Fruit fly (Drosophila melanogaster) whole organism, embryonic: Measurements from ENCODE around the gene CG11951.

Experiments
- B-H2 ChIP-seq: fragments of 200-800 bp; sonication (Bioruptor generic); optimal IDR thresholded peaks from 2 replicates; lab custom pipeline; 2018; ENCODE audit warnings: missing biosample characterization, mild to moderate bottlenecking, missing genetic modification characterization
- CG10431 ChIP-seq: fragments of 200-800 bp; sonication (Bioruptor generic); optimal IDR thresholded peaks from 3 replicates; lab custom pipeline; 2018; ENCODE audit warnings: missing biosample characterization, mild to moderate bottlenecking, missing genetic modification characterization
- CG12769 ChIP-seq: fragments of 200-800 bp; sonication (Bioruptor generic); optimal IDR thresholded peaks from 2 replicates; lab custom pipeline; 2019; ENCODE audit warnings: missing biosample characterization, mild to moderate bottlenecking, missing genetic modification characterization, moderate library complexity
- CG13424 ChIP-seq: fragments of 200-800 bp; sonication (Bioruptor generic); optimal IDR thresholded peaks from 2 replicates; lab custom pipeline; 2019; ENCODE audit warnings: missing biosample characterization, mild to moderate bottlenecking, missing genetic modification characterization, moderate library complexity
- CG13624 ChIP-seq: fragments of 200-800 bp; sonication (Bioruptor generic); optimal IDR thresholded peaks from 2 replicates; lab custom pipeline; 2016; ENCODE audit warnings: missing biosample characterization, missing genetic modification characterization
- CG14667 ChIP-seq: fragments of 200-800 bp; sonication (Bioruptor generic); IDR thresholded peaks from 2 replicates; pipeline ENCODE4 v1.3.6; 2022; ENCODE audit warnings: missing biosample characterization, missing genetic modification characterization
- CG16863 ChIP-seq: fragments of 200-800 bp; sonication (Bioruptor generic); optimal IDR thresholded peaks from 3 replicates; lab custom pipeline; 2016; ENCODE audit warnings: missing biosample characterization, missing genetic modification characterization
- CG18262 ChIP-seq: fragments of 200-800 bp; optimal IDR thresholded peaks from 3 replicates; lab custom pipeline; 2019; ENCODE audit warnings: missing biosample characterization, mild to moderate bottlenecking, missing genetic modification characterization, moderate library complexity
- CG2712 ChIP-seq: fragments of 200-800 bp; optimal IDR thresholded peaks from 3 replicates; lab custom pipeline; 2019; ENCODE audit warnings: missing biosample characterization, mild to moderate bottlenecking, missing genetic modification characterization, moderate library complexity
- CG30403 ChIP-seq: fragments of 200-800 bp; sonication (Bioruptor generic); optimal IDR thresholded peaks from 3 replicates; lab custom pipeline; 2016; ENCODE audit warnings: missing biosample characterization, missing genetic modification characterization
- CG3726 ChIP-seq: fragments of 200-800 bp; sonication (Bioruptor generic); IDR thresholded peaks from 3 replicates; pipeline ENCODE4, ENCODE4 v1.3.6; 2022; ENCODE audit warnings: missing biosample characterization, missing genetic modification characterization
- CG42726 ChIP-seq: fragments of 200-800 bp; sonication (Bioruptor generic); IDR thresholded peaks from 2 replicates; pipeline ENCODE4 v1.3.6; 2022; ENCODE audit warnings: missing biosample characterization, missing genetic modification characterization; ENCODE audit not compliant: partially characterized antibody
- CG4820 ChIP-seq: fragments of 200-800 bp; sonication (Bioruptor generic); optimal IDR thresholded peaks from 3 replicates; lab custom pipeline; 2016; ENCODE audit warnings: missing biosample characterization, missing genetic modification characterization
- CG6272 ChIP-seq: fragments of 200-800 bp; sonication (Bioruptor generic); IDR thresholded peaks from 2 replicates; pipeline ENCODE4 v1.3.6; 2022; ENCODE audit warnings: missing biosample characterization, missing genetic modification characterization
- CG6765 ChIP-seq: fragments of 200-800 bp; sonication (Bioruptor generic); optimal IDR thresholded peaks from 3 replicates; lab custom pipeline; 2017; ENCODE audit warnings: missing biosample characterization, mild to moderate bottlenecking, missing genetic modification characterization
- CG7745 ChIP-seq: fragments of 200-800 bp; sonication (Bioruptor generic); optimal IDR thresholded peaks from 2 replicates; lab custom pipeline; 2018; ENCODE audit warnings: missing biosample characterization, mild to moderate bottlenecking, missing genetic modification characterization, moderate library complexity
- CG7786 ChIP-seq: fragments of 200-800 bp; sonication (Bioruptor generic); optimal IDR thresholded peaks from 2 replicates; lab custom pipeline; 2016; ENCODE audit warnings: missing biosample characterization, missing genetic modification characterization
- CG8765 ChIP-seq: fragments of 200-800 bp; sonication (Bioruptor generic); IDR thresholded peaks from 2 replicates; pipeline ENCODE4 v1.3.6; 2022; ENCODE audit warnings: missing biosample characterization, missing genetic modification characterization
- CG9817 ChIP-seq: fragments of 200-800 bp; sonication (Bioruptor generic); optimal IDR thresholded peaks from 2 replicates; lab custom pipeline; 2018; ENCODE audit warnings: missing biosample characterization, mild to moderate bottlenecking, missing genetic modification characterization, moderate library complexity
- Camta ChIP-seq: fragments of 200-800 bp; sonication (Bioruptor generic); optimal IDR thresholded peaks from 2 replicates; lab custom pipeline; 2016; ENCODE audit warnings: missing biosample characterization, missing genetic modification characterization
- CkIIα-i1 ChIP-seq: fragments of 200-800 bp; sonication (Bioruptor generic); IDR thresholded peaks from 2 replicates; pipeline ENCODE4 v1.3.6; 2022; ENCODE audit warnings: missing biosample characterization, missing genetic modification characterization
- D19A ChIP-seq: fragments of 200-800 bp; optimal IDR thresholded peaks from 3 replicates; lab custom pipeline; 2019; ENCODE audit warnings: missing biosample characterization, mild to moderate bottlenecking, missing genetic modification characterization, moderate library complexity
- Dp ChIP-seq: fragments of 200-800 bp; sonication (Bioruptor generic); optimal IDR thresholded peaks from 2 replicates; lab custom pipeline; 2018; ENCODE audit warnings: missing biosample characterization, mild to moderate bottlenecking, missing genetic modification characterization, moderate library complexity
- ERR ChIP-seq: fragments of 200-800 bp; sonication (Bioruptor generic); optimal IDR thresholded peaks from 2 replicates; lab custom pipeline; 2016; ENCODE audit warnings: missing biosample characterization, missing genetic modification characterization
- Ets97D ChIP-seq: fragments of 200-800 bp; sonication (Bioruptor generic); optimal IDR thresholded peaks from 3 replicates; lab custom pipeline; 2016; ENCODE audit warnings: missing biosample characterization, missing genetic modification characterization
- HLHmδ ChIP-seq: fragments of 200-800 bp; sonication (Bioruptor generic); optimal IDR thresholded peaks from 2 replicates; lab custom pipeline; 2018; ENCODE audit warnings: missing biosample characterization, mild to moderate bottlenecking, missing genetic modification characterization, moderate library complexity
- Lhr ChIP-seq: fragments of 200-800 bp; sonication (Bioruptor generic); optimal IDR thresholded peaks from 3 replicates; lab custom pipeline; 2017; ENCODE audit warnings: mild to moderate bottlenecking, missing biosample characterization, missing genetic modification reagents, missing genetic modification characterization
- Myb ChIP-seq: fragments of 200-800 bp; sonication (Bioruptor generic); optimal IDR thresholded peaks from 2 replicates; lab custom pipeline; 2016; ENCODE audit warnings: missing biosample characterization, missing genetic modification characterization
- PHDP ChIP-seq: fragments of 200-800 bp; sonication (Bioruptor generic); optimal IDR thresholded peaks from 3 replicates; lab custom pipeline; 2018; ENCODE audit warnings: missing biosample characterization, mild to moderate bottlenecking, missing genetic modification characterization, moderate library complexity
- Sin3A ChIP-seq: fragments of >200 bp; optimal IDR thresholded peaks from 2 replicates; lab custom pipeline; 2018
- Xrp1 ChIP-seq: fragments of 200-800 bp; sonication (Bioruptor generic); IDR thresholded peaks from 2 replicates; pipeline ENCODE4 v1.3.6; 2022; ENCODE audit warnings: missing biosample characterization, missing genetic modification characterization
- abd-A ChIP-seq: fragments of 200-800 bp; sonication (Bioruptor generic); optimal IDR thresholded peaks from 3 replicates; lab custom pipeline; 2019; ENCODE audit warnings: missing biosample characterization, mild to moderate bottlenecking, missing genetic modification characterization, moderate library complexity
- az2 ChIP-seq: fragments of 200-800 bp; sonication (Bioruptor generic); optimal IDR thresholded peaks from 3 replicates; lab custom pipeline; 2016; ENCODE audit warnings: missing biosample characterization, missing genetic modification characterization
- bigmax ChIP-seq: fragments of 200-800 bp; sonication (Bioruptor generic); optimal IDR thresholded peaks from 2 replicates; lab custom pipeline; 2018; ENCODE audit warnings: missing biosample characterization, mild to moderate bottlenecking, missing genetic modification characterization
- br ChIP-seq: fragments of >200 bp; optimal IDR thresholded peaks from 2 replicates; lab custom pipeline; 2017
- cg ChIP-seq: fragments of 200-800 bp; sonication (Bioruptor generic); optimal IDR thresholded peaks from 3 replicates; lab custom pipeline; 2019; ENCODE audit warnings: missing biosample characterization, mild to moderate bottlenecking, missing genetic modification characterization, moderate library complexity
- dan ChIP-seq: fragments of 200-800 bp; sonication (Bioruptor generic); IDR thresholded peaks from 2 replicates; pipeline ENCODE4 v1.3.6; 2022; ENCODE audit warnings: missing biosample characterization, missing genetic modification characterization
- dmrt11E ChIP-seq: fragments of 200-800 bp; sonication (Bioruptor generic); optimal IDR thresholded peaks from 3 replicates; lab custom pipeline; 2018; ENCODE audit warnings: missing biosample characterization, mild to moderate bottlenecking, missing genetic modification characterization, moderate library complexity
- ftz-f1 ChIP-seq: fragments of 200-800 bp; sonication (Bioruptor generic); optimal IDR thresholded peaks from 2 replicates; lab custom pipeline; 2016; ENCODE audit warnings: missing biosample characterization, missing genetic modification characterization
- kni ChIP-seq: fragments of 200-800 bp; sonication (Bioruptor generic); optimal IDR thresholded peaks from 3 replicates; lab custom pipeline; 2017; ENCODE audit warnings: mild to moderate bottlenecking, missing biosample characterization, missing genetic modification reagents, missing genetic modification characterization
- lbe ChIP-seq: fragments of 200-800 bp; sonication (Bioruptor generic); optimal IDR thresholded peaks from 2 replicates; lab custom pipeline; 2016; ENCODE audit warnings: missing biosample characterization, mild to moderate bottlenecking, missing genetic modification characterization
- lmd ChIP-seq: fragments of 200-800 bp; sonication (Bioruptor generic); IDR thresholded peaks from 2 replicates; pipeline ENCODE4 v1.3.6; 2022; ENCODE audit warnings: missing biosample characterization, missing genetic modification characterization
- p53 ChIP-seq: fragments of 200-800 bp; sonication (Bioruptor generic); optimal IDR thresholded peaks from 2 replicates; lab custom pipeline; 2016; ENCODE audit warnings: missing biosample characterization, missing genetic modification characterization
- pan ChIP-seq, 4 experiments: fragments of >200 bp in 3 of 4; fragments of 200-800 bp in 1 of 4; sonication (Bioruptor generic) in 1 of 4; optimal IDR thresholded peaks in 3 of 4; IDR thresholded peaks in 1 of 4; 2 replicates each; pipeline versions ENCODE4 v1.3.6 to Lab custom; 2017 to 2022; ENCODE audit warnings: missing biosample characterization in 2 of 4, missing genetic modification characterization in 2 of 4, mixed read lengths in 1 of 4
- psq ChIP-seq: fragments of 200-800 bp; sonication (Bioruptor generic); optimal IDR thresholded peaks from 2 replicates; lab custom pipeline; 2017; ENCODE audit warnings: missing biosample characterization, missing genetic modification characterization
- scrt ChIP-seq: fragments of 200-800 bp; sonication (Bioruptor generic); optimal IDR thresholded peaks from 2 replicates; lab custom pipeline; 2018; ENCODE audit warnings: missing biosample characterization, mild to moderate bottlenecking, missing genetic modification characterization, moderate library complexity
- sisA ChIP-seq: fragments of 200-800 bp; sonication (Bioruptor generic); IDR thresholded peaks from 2 replicates; pipeline ENCODE4 v1.3.6; 2022; ENCODE audit warnings: missing biosample characterization, missing genetic modification characterization
- trh ChIP-seq: fragments of 200-800 bp; sonication (Bioruptor generic); optimal IDR thresholded peaks from 2 replicates; lab custom pipeline; 2016; ENCODE audit warnings: missing biosample characterization, missing genetic modification characterization
- zen ChIP-seq: fragments of 200-800 bp; sonication (Bioruptor generic); optimal IDR thresholded peaks from 3 replicates; lab custom pipeline; 2018; ENCODE audit warnings: missing biosample characterization, mild to moderate bottlenecking, missing genetic modification characterization, moderate library complexity
- zf30C ChIP-seq: fragments of 200-800 bp; sonication (Bioruptor generic); optimal IDR thresholded peaks from 3 replicates; lab custom pipeline; 2018; ENCODE audit warnings: missing biosample characterization, mild to moderate bottlenecking, missing genetic modification characterization

Gene CG11951

dm6 chr3R:29268062-29268461, 29.5 kb upstream of the CG11951 start (continued):
- TF ChIP-seq lmd (GFP tag; lab: Robert Waterston, UW) (no peak), CG7745 (tag; lab: Kevin White, UChicago) (peak; percentile 37), cg (GFP tag; lab: Kevin White, UChicago) (peak; percentile 51), Sin3A (lab: Kevin White, UChicago) (no peak), CG10431 (no peak), kni (peak; percentile 79), bigmax (GFP tag; lab: Kevin White, UChicago) (peak; percentile 8), CG6765 (GFP tag; lab: Kevin White, UChicago) (no peak), Myb (GFP tag; lab: Kevin White, UChicago) (no peak), lbe (GFP tag; lab: Kevin White, UChicago) (no peak)
- TF ChIP-seq, all 482 proteins: peak for 16

- TF ChIP-seq CG4820: no peak
- TF ChIP-seq zf30C: peak; percentile 69
- no peak for TF ChIP-seq CG42726
- TF ChIP-seq psq (GFP tag; lab: Kevin White, UChicago): no peak
- TF ChIP-seq CG30403: no peak
- no peak for TF ChIP-seq CG13424
- TF ChIP-seq p53: no peak
- no peak for TF ChIP-seq abd-A (tag; lab: Kevin White, UChicago)
- no peak for TF ChIP-seq scrt (GFP tag; lab: Kevin White, UChicago)
- TF ChIP-seq CG14667 (GFP tag; lab: Robert Waterston, UW): no peak
- TF ChIP-seq dan (GFP tag; lab: Robert Waterston, UW): no peak
- TF ChIP-seq CG7786 (GFP tag; lab: Kevin White, UChicago): no peak
- peak; percentile 30 for TF ChIP-seq zen (tag; lab: Kevin White, UChicago)
- TF ChIP-seq CG13624 (GFP tag; lab: Kevin White, UChicago): no peak
- TF ChIP-seq CG3726 (GFP tag; lab: Robert Waterston, UW): no peak
- TF ChIP-seq Camta: no peak
- no peak for TF ChIP-seq pan (optimal IDR thresholded peaks at IDR 0.05; lab: Kevin White, UChicago)
- no peak for TF ChIP-seq pan (GFP tag; optimal IDR thresholded peaks at IDR 0.05 in 1 of 2, IDR thresholded peaks at IDR 0.05 in 1 of 2)
- TF ChIP-seq Xrp1 (GFP tag; lab: Robert Waterston, UW): peak; percentile 41; the same call in 1 of the 2 replicates
- TF ChIP-seq CG12769 (tag; lab: Kevin White, UChicago): no peak
- TF ChIP-seq trh (GFP tag; lab: Kevin White, UChicago): no peak
- no peak for TF ChIP-seq CG16863 (GFP tag; lab: Kevin White, UChicago)
- TF ChIP-seq az2: no peak
- no peak for TF ChIP-seq Dp (GFP tag; lab: Kevin White, UChicago)
- peak; percentile 46 for TF ChIP-seq dmrt11E (tag; lab: Kevin White, UChicago)
- no peak for TF ChIP-seq CG6272 (GFP tag; lab: Robert Waterston, UW)
- TF ChIP-seq CG18262 (tag; lab: Kevin White, UChicago): peak; percentile 59
- TF ChIP-seq sisA: no peak
- no peak for TF ChIP-seq bigmax (GFP tag; lab: Kevin White, UChicago)
- TF ChIP-seq D19A (tag; lab: Kevin White, UChicago): peak; percentile 19
- no peak for TF ChIP-seq ERR
- TF ChIP-seq CG2712 (tag; lab: Kevin White, UChicago): peak; percentile 54
- peak; percentile 27; the same call in 1 of the 2 replicates for TF ChIP-seq CG8765 (GFP tag; lab: Robert Waterston, UW)
- TF ChIP-seq Lhr: no peak
- peak; percentile 50 for TF ChIP-seq HLHmδ (GFP tag; lab: Kevin White, UChicago)
- TF ChIP-seq PHDP (tag; lab: Kevin White, UChicago): no peak
- no peak for TF ChIP-seq CG9817 (tag; lab: Kevin White, UChicago)
- TF ChIP-seq ftz-f1 (GFP tag; lab: Kevin White, UChicago): no peak
- no peak for TF ChIP-seq CkIIα-i1
- TF ChIP-seq B-H2 (GFP tag; lab: Kevin White, UChicago): no peak
- TF ChIP-seq Ets97D (GFP tag; lab: Kevin White, UChicago): no peak
- TF ChIP-seq br (lab: Kevin White, UChicago): no peak
These were observed 28.1 kb upstream of the CG11951 start for dm6 chr3R:29266607-29267006.
